Worm (Caenorhabditis elegans) whole organism, late embryonic: ENCODE measurements around the gene phf-33.

Experiments
- C38D4.7 ChIP-seq: fragments of 200-800 bp; sonication (Bioruptor generic); optimal IDR thresholded peaks from 2 replicates; lab custom pipeline; 2018; ENCODE audit warnings: mild to moderate bottlenecking, missing genetic modification characterization, moderate library complexity, missing compliant biosample characterization
- F13H6.1 ChIP-seq: sonication (generic microtip); optimal IDR thresholded peaks from 2 replicates; lab custom pipeline; 2016; ENCODE audit warnings: missing genetic modification characterization, missing compliant biosample characterization
- K02D7.2 ChIP-seq: sonication (generic microtip); optimal IDR thresholded peaks from 2 replicates; lab custom pipeline; 2017; ENCODE audit warnings: mild to moderate bottlenecking, missing genetic modification characterization, missing compliant biosample characterization
- T23F11.4 ChIP-seq: fragments of 200-800 bp; sonication (Bioruptor generic); optimal IDR thresholded peaks from 2 replicates; lab custom pipeline; 2018; ENCODE audit warnings: mild to moderate bottlenecking, missing genetic modification characterization, missing compliant biosample characterization
- Y22D7AL.16 ChIP-seq: sonication (generic microtip); optimal IDR thresholded peaks from 2 replicates; lab custom pipeline; 2016; ENCODE audit warnings: missing genetic modification characterization, missing compliant biosample characterization
- ama-1 ChIP-seq: fragments of 150-350 bp; optimal IDR thresholded peaks from 2 replicates; lab custom pipeline; 2014
- ceh-18 ChIP-seq: sonication (generic microtip); optimal IDR thresholded peaks from 2 replicates; lab custom pipeline; 2016; ENCODE audit warnings: missing genetic modification characterization, missing compliant biosample characterization
- ceh-2 ChIP-seq: sonication (generic microtip); optimal IDR thresholded peaks from 2 replicates; lab custom pipeline; 2016; ENCODE audit warnings: missing genotype, missing genetic modification characterization, missing compliant biosample characterization
- ceh-22 ChIP-seq: sonication (generic microtip); optimal IDR thresholded peaks from 2 replicates; lab custom pipeline; 2017; ENCODE audit warnings: missing biosample characterization, missing genetic modification characterization
- ceh-30 ChIP-seq: fragments of 150-350 bp; optimal IDR thresholded peaks from 2 replicates; lab custom pipeline; 2014; ENCODE audit warnings: missing biosample characterization, missing genetic modification characterization
- ceh-31 ChIP-seq: sonication (generic microtip); optimal IDR thresholded peaks from 2 replicates; lab custom pipeline; 2016; ENCODE audit warnings: missing genetic modification characterization, missing compliant biosample characterization
- ceh-34 ChIP-seq: sonication (generic microtip); optimal IDR thresholded peaks from 2 replicates; lab custom pipeline; 2016; ENCODE audit warnings: mild to moderate bottlenecking, missing genetic modification characterization, missing compliant biosample characterization
- ceh-6 ChIP-seq: fragments of 200-800 bp; sonication (Bioruptor generic); optimal IDR thresholded peaks from 2 replicates; lab custom pipeline; 2018; ENCODE audit warnings: mild to moderate bottlenecking, missing genetic modification characterization, missing compliant biosample characterization
- che-1 ChIP-seq: sonication (generic microtip); optimal IDR thresholded peaks from 2 replicates; lab custom pipeline; 2016; ENCODE audit warnings: mild to moderate bottlenecking, missing genetic modification characterization, missing compliant biosample characterization
- dmd-4 ChIP-seq: sonication (generic microtip); optimal IDR thresholded peaks from 2 replicates; lab custom pipeline; 2016; ENCODE audit warnings: borderline replicate concordance, missing genetic modification characterization, missing compliant biosample characterization
- elt-2 ChIP-seq: sonication (generic microtip); optimal IDR thresholded peaks from 2 replicates; lab custom pipeline; 2016; ENCODE audit warnings: missing genetic modification reagents, missing genetic modification characterization, missing compliant biosample characterization
- elt-4 ChIP-seq: sonication (generic microtip); optimal IDR thresholded peaks from 2 replicates; lab custom pipeline; 2016; ENCODE audit warnings: missing genetic modification characterization, missing compliant biosample characterization
- fkh-6 ChIP-seq: sonication (generic microtip); optimal IDR thresholded peaks from 2 replicates; lab custom pipeline; 2016; ENCODE audit warnings: missing genetic modification characterization, missing compliant biosample characterization
- gmeb-2 ChIP-seq: sonication (generic microtip); optimal IDR thresholded peaks from 2 replicates; lab custom pipeline; 2016; ENCODE audit warnings: missing genetic modification characterization, inconsistent platforms, missing compliant biosample characterization
- hlh-13 ChIP-seq: fragments of 200-800 bp; sonication (Bioruptor generic); optimal IDR thresholded peaks from 2 replicates; lab custom pipeline; 2018; ENCODE audit warnings: mild to moderate bottlenecking, missing genetic modification characterization, missing compliant biosample characterization
- lim-6 ChIP-seq: sonication (generic microtip); optimal IDR thresholded peaks from 2 replicates; lab custom pipeline; 2016; ENCODE audit warnings: missing genetic modification characterization, missing compliant biosample characterization
- madf-2 ChIP-seq: sonication (generic microtip); optimal IDR thresholded peaks from 2 replicates; lab custom pipeline; 2017; ENCODE audit warnings: missing genetic modification characterization, missing compliant biosample characterization
- mec-3 ChIP-seq: sonication (generic microtip); optimal IDR thresholded peaks from 2 replicates; lab custom pipeline; 2016; ENCODE audit warnings: borderline replicate concordance, missing genetic modification characterization, missing compliant biosample characterization
- nfya-1 ChIP-seq: sonication (generic microtip); optimal IDR thresholded peaks from 2 replicates; lab custom pipeline; 2017; ENCODE audit warnings: missing genetic modification characterization, mild to moderate bottlenecking, missing compliant biosample characterization, antibody characterized with exemption, moderate library complexity
- npax-4 ChIP-seq: sonication (generic microtip); optimal IDR thresholded peaks from 2 replicates; lab custom pipeline; 2016; ENCODE audit warnings: missing genetic modification characterization, missing compliant biosample characterization
- odd-2 ChIP-seq: sonication (generic microtip); optimal IDR thresholded peaks from 2 replicates; lab custom pipeline; 2017; ENCODE audit warnings: antibody characterized with exemption, mild to moderate bottlenecking, missing genetic modification characterization, missing compliant biosample characterization
- pag-3 ChIP-seq: sonication (generic microtip); optimal IDR thresholded peaks from 2 replicates; lab custom pipeline; 2016; ENCODE audit warnings: missing compliant biosample characterization, missing genetic modification characterization, borderline replicate concordance
- pha-2 ChIP-seq: sonication (generic microtip); optimal IDR thresholded peaks from 2 replicates; lab custom pipeline; 2017; ENCODE audit warnings: mild to moderate bottlenecking, missing genetic modification characterization, missing compliant biosample characterization
- pha-4 ChIP-seq: fragments of 150-350 bp; optimal IDR thresholded peaks from 2 replicates; lab custom pipeline; 2018; ENCODE audit warnings: missing biosample characterization, missing genetic modification reagents, missing genetic modification characterization
- sox-2 ChIP-seq: fragments of 200-800 bp; sonication (Bioruptor generic); IDR thresholded peaks from 2 replicates; pipeline ENCODE4 v1.3.6; 2022; ENCODE audit warnings: missing genetic modification reagents, missing genetic modification characterization, missing compliant biosample characterization
- sox-4 ChIP-seq: sonication (generic microtip); optimal IDR thresholded peaks from 2 replicates; lab custom pipeline; 2017; ENCODE audit warnings: mild to moderate bottlenecking, missing genetic modification characterization, inconsistent platforms, missing compliant biosample characterization
- syd-9 ChIP-seq: sonication (generic microtip); optimal IDR thresholded peaks from 2 replicates; lab custom pipeline; 2016; ENCODE audit warnings: mild to moderate bottlenecking, missing genetic modification characterization, moderate library complexity, missing compliant biosample characterization
- tbx-2 ChIP-seq: sonication (generic microtip); optimal IDR thresholded peaks from 2 replicates; lab custom pipeline; 2016; ENCODE audit warnings: missing genetic modification characterization, missing compliant biosample characterization
- ttx-3 ChIP-seq: sonication (generic microtip); optimal IDR thresholded peaks from 2 replicates; lab custom pipeline; 2016; ENCODE audit warnings: missing genetic modification reagents, missing genetic modification characterization, missing compliant biosample characterization
- unc-3 ChIP-seq, 2 experiments: fragments of 200-800 bp in 1 of 2; sonication (Bioruptor generic) in 1 of 2; sonication (generic microtip) in 1 of 2; conservative IDR thresholded peaks in 1 of 2; optimal IDR thresholded peaks in 1 of 2; 2 replicates each; pipeline versions ENCODE4 v1.3.6 to Lab custom; 2016 to 2022; ENCODE audit warnings: missing compliant biosample characterization in 2 of 2, missing genetic modification characterization in 2 of 2, missing genetic modification reagents in 1 of 2
- unc-55 ChIP-seq: sonication (generic microtip); optimal IDR thresholded peaks from 2 replicates; lab custom pipeline; 2017; ENCODE audit warnings: missing biosample characterization, missing genetic modification reagents, missing genetic modification characterization
- unc-86 ChIP-seq: sonication (generic microtip); optimal IDR thresholded peaks from 2 replicates; lab custom pipeline; 2016; ENCODE audit warnings: missing genetic modification characterization, missing compliant biosample characterization
- zip-5 ChIP-seq: sonication (generic microtip); optimal IDR thresholded peaks from 2 replicates; lab custom pipeline; 2016; ENCODE audit warnings: missing genetic modification characterization, missing compliant biosample characterization
- ztf-16 ChIP-seq: sonication (generic microtip); optimal IDR thresholded peaks from 2 replicates; lab custom pipeline; 2017; ENCODE audit warnings: missing genetic modification characterization, missing compliant biosample characterization

phf-33 gene

DNA sequence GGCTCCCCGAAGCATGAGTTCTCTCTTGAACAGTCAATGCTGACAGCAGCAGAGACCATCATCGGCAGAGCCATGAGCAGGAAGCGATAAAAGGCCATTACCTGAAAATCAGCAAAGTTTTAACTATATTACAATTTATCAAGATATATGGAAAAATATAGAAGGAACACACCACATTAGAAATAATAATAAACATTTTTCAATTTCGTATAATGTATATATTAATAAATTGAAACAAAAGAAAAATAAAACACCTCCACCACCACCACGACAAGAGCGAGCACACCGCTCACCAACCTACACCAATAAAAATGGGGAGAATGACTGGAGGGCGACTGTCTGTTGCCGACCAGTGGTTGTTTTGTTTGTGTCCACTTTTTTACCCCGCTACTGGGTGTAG is 7.8 kb upstream of the phf-33 start, which contains the start of gene R04D3.2:
Gene R04D3.2 (minus strand): TSS at position 101 of the 400 bp plus-strand sequence.
- TF ChIP-seq gmeb-2 (tag; lab: Kevin White, UChicago): no peak
- no peak for TF ChIP-seq nfya-1 (tag; lab: Kevin White, UChicago)
- TF ChIP-seq ceh-2 (tag; lab: Kevin White, UChicago): no peak
- no peak for TF ChIP-seq ceh-31
- no peak for TF ChIP-seq elt-4 (tag; lab: Kevin White, UChicago)
- TF ChIP-seq syd-9 (tag; lab: Kevin White, UChicago): no peak
- TF ChIP-seq zip-5 (tag; lab: Kevin White, UChicago): no peak
- TF ChIP-seq mec-3 (tag; lab: Kevin White, UChicago): no peak
- TF ChIP-seq F13H6.1 (tag; lab: Kevin White, UChicago): no peak
- no peak for TF ChIP-seq ama-1 (lab: Kevin White, UChicago)
- no peak for TF ChIP-seq sox-2 (GFP tag; lab: Robert Waterston, UW)
- no peak for TF ChIP-seq fkh-6
- no peak for TF ChIP-seq ceh-6 (GFP tag; lab: Kevin White, UChicago)
- TF ChIP-seq unc-55 (GFP tag; lab: Kevin White, UChicago): no peak
- no peak for TF ChIP-seq ceh-22
- TF ChIP-seq tbx-2 (tag; lab: Kevin White, UChicago): no peak

DNA sequence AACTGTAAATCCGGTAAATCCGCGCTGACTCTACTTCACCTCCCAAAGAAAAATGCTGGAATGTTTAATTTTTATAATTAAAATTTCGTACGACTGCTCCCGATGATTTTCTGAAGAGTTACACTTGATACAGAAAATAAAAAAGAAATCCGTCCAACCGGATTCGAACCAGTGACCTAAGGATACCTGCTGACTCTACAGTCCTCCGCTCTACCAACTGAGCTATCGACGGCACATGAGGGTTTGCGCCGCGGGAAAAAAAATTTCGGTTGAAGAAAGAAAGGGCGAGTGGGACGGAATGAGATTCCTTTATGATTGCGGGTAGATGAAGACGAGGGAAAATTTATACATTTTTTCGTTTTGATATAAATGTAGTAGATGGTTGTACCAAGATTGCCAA is 5.8 kb upstream of the phf-33 start:
- TF ChIP-seq che-1 (tag; lab: Kevin White, UChicago) (no peak), unc-86 (tag; lab: Kevin White, UChicago) (no peak), hlh-13 (GFP tag; lab: Kevin White, UChicago) (no peak)

DNA sequence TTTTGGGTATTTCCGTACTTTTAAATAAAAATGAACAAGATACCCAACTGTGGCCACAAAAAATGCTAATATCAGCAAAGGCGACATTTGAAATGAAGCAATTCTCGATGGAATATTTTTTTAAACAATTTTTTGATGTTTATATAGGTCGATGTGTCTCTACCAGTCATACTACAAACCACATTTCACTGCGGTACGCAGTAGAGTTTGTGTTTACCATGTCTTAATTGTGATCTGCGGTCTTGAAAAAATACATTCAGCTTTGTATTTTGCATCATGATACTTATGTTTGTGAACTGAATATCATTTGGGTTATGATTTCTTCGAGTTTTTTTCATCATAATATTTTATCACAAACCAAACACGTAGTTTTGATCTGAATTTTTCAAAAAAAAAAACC is 5.3 kb upstream of the phf-33 start, which contains the start of gene cyp-14A4:
Gene cyp-14A4 (minus strand): TSS at position 107 of the 400 bp plus-strand sequence.
- TF ChIP-seq pag-3 (no peak), pha-4 (tag; lab: Kevin White, UChicago) (no peak), pha-2 (tag; lab: Kevin White, UChicago) (no peak), unc-55 (GFP tag; lab: Kevin White, UChicago) (no peak), ceh-18 (tag; lab: Kevin White, UChicago) (no peak), Y22D7AL.16 (tag; lab: Kevin White, UChicago) (no peak), madf-2 (tag; lab: Kevin White, UChicago) (no peak), mec-3 (tag; lab: Kevin White, UChicago) (no peak), hlh-13 (GFP tag; lab: Kevin White, UChicago) (no peak), ceh-30 (tag; lab: Kevin White, UChicago) (no peak)

DNA sequence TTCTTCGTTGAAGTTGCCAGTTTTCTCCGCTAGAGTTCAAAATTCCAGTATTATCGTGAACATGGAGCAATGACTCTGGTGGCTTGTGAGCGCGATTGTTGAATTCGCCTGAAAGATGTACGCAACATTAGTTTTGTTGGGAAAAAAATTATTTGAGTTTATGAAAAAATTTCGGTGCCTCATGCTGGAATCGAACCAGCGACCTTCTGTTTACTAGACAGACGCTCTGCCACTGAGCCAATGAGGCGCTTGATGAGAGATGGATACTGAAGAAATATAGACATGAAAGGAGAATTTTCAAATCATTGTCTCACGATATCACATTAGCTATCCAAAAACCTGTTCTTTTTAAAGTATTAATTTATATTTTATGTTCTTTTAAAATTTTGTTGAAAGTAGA is 4.7 kb upstream of the phf-33 start:
- no peak for TF ChIP-seq odd-2 (tag; lab: Kevin White, UChicago)
- TF ChIP-seq tbx-2 (tag; lab: Kevin White, UChicago): no peak
- TF ChIP-seq ttx-3 (tag; lab: Kevin White, UChicago): no peak
- TF ChIP-seq elt-2: no peak
- no peak for TF ChIP-seq dmd-4 (tag; lab: Kevin White, UChicago)
- TF ChIP-seq Y22D7AL.16 (tag; lab: Kevin White, UChicago): no peak
- no peak for TF ChIP-seq npax-4 (tag; lab: Kevin White, UChicago)
- TF ChIP-seq K02D7.2 (tag; lab: Kevin White, UChicago): no peak
- no peak for TF ChIP-seq ztf-16
- no peak for TF ChIP-seq ceh-34
- TF ChIP-seq T23F11.4 (GFP tag; lab: Kevin White, UChicago): no peak
- TF ChIP-seq unc-3 (GFP tag; conservative IDR thresholded peaks at IDR 0.05; lab: Robert Waterston, UW): no peak
- no peak for TF ChIP-seq unc-3 (tag; optimal IDR thresholded peaks at IDR 0.05; lab: Kevin White, UChicago)
- TF ChIP-seq lim-6 (tag; lab: Kevin White, UChicago): no peak
- no peak for TF ChIP-seq ceh-18 (tag; lab: Kevin White, UChicago)
- no peak for TF ChIP-seq sox-4 (tag; lab: Kevin White, UChicago)
- no peak for TF ChIP-seq C38D4.7
